Worm (Caenorhabditis elegans) whole organism, mixed stage, embryonic: ENCODE measurements around the gene spe-6.

Experiments used
- M03D4.4 ChIP-seq: sonication (generic microtip); optimal IDR thresholded peaks from 2 replicates; lab custom pipeline; 2017; ENCODE audit warnings: mild to moderate bottlenecking, missing genetic modification characterization, missing compliant biosample characterization
- bed-3 ChIP-seq: fragments of 200-800 bp; sonication (Bioruptor generic); optimal IDR thresholded peaks from 3 replicates; lab custom pipeline; 2018; ENCODE audit warnings: mild to moderate bottlenecking, missing genetic modification characterization, moderate library complexity, missing compliant biosample characterization
- blmp-1 ChIP-seq: fragments of 150-350 bp; optimal IDR thresholded peaks from 2 replicates; lab custom pipeline; 2014; ENCODE audit warnings: missing biosample characterization, missing genetic modification characterization
- ceh-43 ChIP-seq: fragments of 200-800 bp; sonication (Bioruptor generic); optimal IDR thresholded peaks from 2 replicates; lab custom pipeline; 2018; ENCODE audit warnings: mild to moderate bottlenecking, missing genetic modification characterization, moderate library complexity, missing compliant biosample characterization
- ces-1 ChIP-seq: fragments of 150-350 bp; optimal IDR thresholded peaks from 2 replicates; lab custom pipeline; 2014; ENCODE audit warnings: missing biosample characterization, missing genetic modification reagents, missing genetic modification characterization
- cnd-1 ChIP-seq: fragments of 200-800 bp; sonication (Bioruptor generic); optimal IDR thresholded peaks from 2 replicates; lab custom pipeline; 2018; ENCODE audit warnings: mild to moderate bottlenecking, missing genetic modification characterization, missing compliant biosample characterization
- drap-1 ChIP-seq: fragments of 200-800 bp; sonication (Bioruptor generic); optimal IDR thresholded peaks from 3 replicates; lab custom pipeline; 2018; ENCODE audit warnings: mild to moderate bottlenecking, missing genetic modification characterization, missing compliant biosample characterization
- elt-1 ChIP-seq: sonication (generic microtip); optimal IDR thresholded peaks from 2 replicates; lab custom pipeline; 2017; ENCODE audit warnings: missing genetic modification characterization, mild to moderate bottlenecking, missing compliant biosample characterization, antibody characterized with exemption, moderate library complexity, borderline replicate concordance; ENCODE audit not compliant: insufficient read depth
- ham-2 ChIP-seq: fragments of 200-800 bp; sonication (Bioruptor generic); optimal IDR thresholded peaks from 2 replicates; lab custom pipeline; 2018; ENCODE audit warnings: mild to moderate bottlenecking, missing genetic modification characterization, missing compliant biosample characterization
- hlh-1 ChIP-seq: fragments of 150-350 bp; optimal IDR thresholded peaks from 2 replicates; lab custom pipeline; 2014; ENCODE audit warnings: missing biosample characterization, missing genetic modification reagents, missing genetic modification characterization
- lin-13 ChIP-seq: fragments of 150-350 bp; optimal IDR thresholded peaks from 2 replicates; lab custom pipeline; 2014; ENCODE audit warnings: missing biosample characterization, missing genetic modification characterization
- lin-32 ChIP-seq: fragments of 200-800 bp; sonication (Bioruptor generic); optimal IDR thresholded peaks from 2 replicates; lab custom pipeline; 2018; ENCODE audit warnings: mild to moderate bottlenecking, missing genetic modification characterization, missing compliant biosample characterization
- mab-5 ChIP-seq: fragments of 150-350 bp; optimal IDR thresholded peaks from 2 replicates; lab custom pipeline; 2014; ENCODE audit warnings: missing biosample characterization, missing genetic modification characterization
- mep-1 ChIP-seq: fragments of 150-350 bp; optimal IDR thresholded peaks from 2 replicates; lab custom pipeline; 2017; ENCODE audit warnings: missing biosample characterization, missing genetic modification reagents, missing genetic modification characterization, inconsistent platforms
- nhr-12 ChIP-seq: fragments of 150-350 bp; optimal IDR thresholded peaks from 2 replicates; lab custom pipeline; 2014; ENCODE audit warnings: missing biosample characterization, missing genetic modification characterization
- nhr-2 ChIP-seq: fragments of 150-350 bp; optimal IDR thresholded peaks from 2 replicates; lab custom pipeline; 2014; ENCODE audit warnings: missing biosample characterization, missing genetic modification characterization
- nhr-237 ChIP-seq: fragments of 150-350 bp; optimal IDR thresholded peaks from 2 replicates; lab custom pipeline; 2014; ENCODE audit warnings: missing biosample characterization, missing genetic modification characterization
- nhr-28 ChIP-seq: fragments of 150-350 bp; optimal IDR thresholded peaks from 2 replicates; lab custom pipeline; 2014; ENCODE audit warnings: missing biosample characterization, missing genetic modification characterization
- sem-2 ChIP-seq: fragments of 200-800 bp; sonication (Bioruptor generic); optimal IDR thresholded peaks from 2 replicates; lab custom pipeline; 2018; ENCODE audit warnings: mild to moderate bottlenecking, missing genetic modification characterization, missing compliant biosample characterization
- snpc-4 ChIP-seq: fragments of 150-350 bp; optimal IDR thresholded peaks from 2 replicates; lab custom pipeline; 2014; ENCODE audit warnings: missing biosample characterization, missing genetic modification characterization
- sptf-1 ChIP-seq: sonication (generic microtip); optimal IDR thresholded peaks from 2 replicates; lab custom pipeline; 2017; ENCODE audit warnings: mild to moderate bottlenecking, missing genetic modification characterization, moderate library complexity, missing compliant biosample characterization
- unc-120 ChIP-seq: sonication (generic microtip); optimal IDR thresholded peaks from 2 replicates; lab custom pipeline; 2017; ENCODE audit warnings: missing genetic modification characterization, missing compliant biosample characterization; ENCODE audit not compliant: poor library complexity, severe bottlenecking
- unc-39 ChIP-seq: fragments of 150-350 bp; optimal IDR thresholded peaks from 2 replicates; lab custom pipeline; 2014; ENCODE audit warnings: missing biosample characterization, missing genetic modification characterization
- unc-62 ChIP-seq: fragments of 150-350 bp; optimal IDR thresholded peaks from 2 replicates; lab custom pipeline; 2014; ENCODE audit warnings: missing biosample characterization, missing genetic modification reagents, missing genetic modification characterization
- zip-8 ChIP-seq: fragments of 150-350 bp; optimal IDR thresholded peaks from 2 replicates; lab custom pipeline; 2014; ENCODE audit warnings: missing biosample characterization, missing genetic modification characterization
- ztf-11 ChIP-seq: fragments of 150-350 bp; optimal IDR thresholded peaks from 2 replicates; lab custom pipeline; 2014; ENCODE audit warnings: missing biosample characterization, missing genetic modification characterization

spe-6 gene

DNA sequence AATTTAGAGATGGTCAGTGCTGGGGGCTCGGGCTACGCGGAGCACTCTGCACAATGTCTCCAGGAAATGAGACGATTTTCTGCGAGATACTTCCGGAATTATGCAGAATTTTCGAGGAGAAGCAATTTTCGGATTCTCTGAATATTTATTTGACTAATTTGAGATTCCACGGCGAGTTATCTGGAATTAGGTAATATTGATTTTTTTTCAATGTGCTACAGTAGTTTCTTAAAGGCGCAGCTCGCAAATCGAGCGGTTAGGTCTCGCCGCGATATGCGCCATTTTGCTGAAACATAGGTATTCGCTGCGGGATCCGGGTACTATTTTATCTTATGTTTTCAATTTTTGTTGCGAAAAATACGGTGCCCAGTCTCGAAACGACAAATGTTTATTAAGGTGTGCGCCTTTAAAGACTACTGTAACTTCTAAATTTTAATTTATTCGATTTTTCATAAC lies 29.4 kb downstream of the spe-6 start, which contains the start of gene nrps-1:
nrps-1 (plus strand) TSS at position 51 of the 456 bp plus-strand sequence.
- TF ChIP-seq nhr-28 (tag; lab: Kevin White, UChicago) (no peak), lin-13 (tag; lab: Kevin White, UChicago) (no peak), bed-3 (GFP tag; lab: Kevin White, UChicago) (no peak), drap-1 (GFP tag; lab: Kevin White, UChicago) (no peak), unc-39 (tag; lab: Kevin White, UChicago) (no peak), mab-5 (tag; lab: Kevin White, UChicago) (no peak), snpc-4 (no peak), zip-8 (tag; lab: Kevin White, UChicago) (no peak), ceh-43 (no peak), M03D4.4 (tag; lab: Kevin White, UChicago) (no peak), unc-120 (tag; lab: Kevin White, UChicago) (no peak), ham-2 (GFP tag; lab: Kevin White, UChicago) (no peak), unc-62 (GFP tag; lab: Kevin White, UChicago) (no peak), nhr-12 (tag; lab: Kevin White, UChicago) (no peak), blmp-1 (tag; lab: Kevin White, UChicago) (no peak), nhr-237 (no peak)

DNA sequence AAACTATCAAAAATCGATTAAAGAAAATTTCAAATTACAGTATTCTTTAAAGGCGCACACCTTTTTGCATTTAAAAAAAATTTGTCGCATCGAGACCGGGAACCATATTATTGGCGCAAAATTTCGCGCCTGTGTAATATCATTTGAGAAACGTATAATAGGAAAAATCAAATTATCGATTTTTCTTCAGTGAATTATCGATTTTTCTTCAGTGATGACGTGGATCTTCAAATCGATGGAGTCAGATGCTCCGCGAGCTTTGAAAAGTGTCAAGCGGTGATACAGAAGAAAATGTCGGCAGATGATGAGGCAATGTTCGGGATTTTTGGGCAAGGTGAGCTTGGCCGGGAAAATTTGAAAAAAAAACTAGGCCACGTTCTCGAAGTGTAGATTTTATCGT lies 30.2 kb downstream of the spe-6 start:
- no peak for TF ChIP-seq ztf-11 (tag; lab: Kevin White, UChicago)
- no peak for TF ChIP-seq ceh-43
- TF ChIP-seq M03D4.4 (tag; lab: Kevin White, UChicago), result no peak
- no peak for TF ChIP-seq nhr-12 (tag; lab: Kevin White, UChicago)
- TF ChIP-seq unc-62 (GFP tag; lab: Kevin White, UChicago), result no peak
- TF ChIP-seq lin-32 (GFP tag; lab: Kevin White, UChicago), result no peak

DNA sequence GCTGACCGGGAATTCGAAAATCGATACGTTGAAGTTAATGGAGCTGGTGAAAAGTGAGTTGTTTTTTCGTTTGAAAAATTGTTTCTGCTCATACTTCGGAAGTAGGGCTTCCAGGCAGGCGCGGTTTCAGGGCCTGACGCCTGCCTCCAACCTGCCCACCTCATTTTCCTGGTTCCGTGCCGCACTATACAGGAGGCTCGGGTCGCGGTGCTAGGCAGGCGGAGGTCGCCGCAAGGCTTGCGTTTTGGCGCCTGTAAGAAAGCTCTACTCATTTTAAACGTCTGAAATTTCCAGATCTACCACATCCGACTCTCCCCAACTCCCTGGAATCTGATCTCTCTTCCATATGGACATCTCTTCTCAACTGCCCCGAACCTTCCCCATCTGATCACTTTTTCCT lies 39.7 kb downstream of the spe-6 start:
- TF ChIP-seq nhr-12 (tag; lab: Kevin White, UChicago) (no peak), sem-2 (GFP tag; lab: Kevin White, UChicago) (no peak), nhr-237 (no peak)

DNA sequence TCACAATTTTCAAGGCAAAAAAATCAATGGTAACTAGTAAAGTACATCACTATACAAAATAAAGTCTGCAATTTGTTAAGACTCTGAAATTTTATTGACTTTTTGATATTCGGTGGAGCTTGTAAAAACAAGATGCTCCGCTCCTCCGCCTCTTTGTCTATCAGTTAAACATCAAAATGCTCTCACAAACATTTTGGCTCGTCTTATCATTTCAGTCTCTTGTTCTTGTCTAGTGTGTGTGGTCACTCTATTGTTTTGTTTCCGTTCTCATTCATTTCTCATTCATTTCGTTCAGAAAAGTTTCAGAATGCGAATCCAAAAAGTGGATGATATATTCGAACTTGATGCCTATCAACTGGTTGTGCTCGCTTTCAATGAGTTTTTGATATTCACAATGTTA lies 42.8 kb downstream of the spe-6 start, which contains the start of gene Y66D12A.13:
Y66D12A.13 (plus strand) TSS at position 301 of the 400 bp plus-strand sequence.
- no peak for TF ChIP-seq hlh-1
- TF ChIP-seq lin-13 (tag; lab: Kevin White, UChicago), result no peak
- no peak for TF ChIP-seq drap-1 (GFP tag; lab: Kevin White, UChicago)
- TF ChIP-seq nhr-12 (tag; lab: Kevin White, UChicago), result no peak
- no peak for TF ChIP-seq cnd-1 (tag; lab: Kevin White, UChicago)
- TF ChIP-seq zip-8 (tag; lab: Kevin White, UChicago), result no peak
- TF ChIP-seq sem-2 (GFP tag; lab: Kevin White, UChicago), result no peak
- TF ChIP-seq mep-1 (tag; lab: Kevin White, UChicago), result no peak
- no peak for TF ChIP-seq bed-3 (GFP tag; lab: Kevin White, UChicago)
- TF ChIP-seq ztf-11 (tag; lab: Kevin White, UChicago), result no peak

DNA sequence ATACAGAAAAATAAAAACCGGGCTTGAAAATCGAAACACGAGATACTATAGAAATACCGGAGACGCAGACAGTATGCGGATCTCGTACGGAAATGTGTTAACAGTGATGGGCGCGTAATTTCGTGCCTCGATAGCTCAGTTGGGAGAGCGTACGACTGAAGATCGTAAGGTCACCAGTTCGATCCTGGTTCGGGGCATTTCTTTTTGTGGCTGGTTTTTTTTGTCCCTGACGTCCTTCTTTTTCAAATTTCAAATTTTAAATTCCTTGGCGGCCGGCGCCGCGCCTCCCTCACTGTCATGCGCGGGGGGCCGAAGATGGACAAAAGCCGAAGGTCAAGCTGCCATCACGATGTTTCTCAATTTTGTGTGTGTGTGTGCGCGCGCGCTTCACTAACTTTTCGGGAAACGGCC lies 49.4 kb downstream of the spe-6 start:
- no peak for TF ChIP-seq ces-1 (GFP tag; lab: Kevin White, UChicago)
- no peak for TF ChIP-seq hlh-1
- TF ChIP-seq nhr-2 (tag; lab: Kevin White, UChicago), result no peak

DNA sequence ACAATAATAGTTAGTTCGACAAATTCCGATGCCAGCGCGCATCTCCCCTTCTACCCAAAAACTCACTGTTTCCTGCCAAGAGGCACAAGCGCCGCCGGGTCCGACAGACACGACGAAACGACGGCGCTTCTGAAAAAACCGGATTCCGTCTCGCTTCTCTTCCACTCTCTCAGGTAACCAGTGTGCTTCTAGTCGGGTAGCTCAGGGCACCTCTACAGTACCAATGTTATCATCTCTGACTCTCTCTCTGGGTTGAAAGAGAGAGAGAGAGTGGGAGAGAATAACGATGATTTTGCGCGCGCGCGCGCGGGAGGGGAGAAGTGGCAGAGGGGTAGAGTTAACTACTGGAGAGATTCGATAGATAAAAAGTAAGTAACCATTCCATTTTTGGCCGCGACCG lies 51.6 kb downstream of the spe-6 start:
- TF ChIP-seq snpc-4, result no peak

DNA sequence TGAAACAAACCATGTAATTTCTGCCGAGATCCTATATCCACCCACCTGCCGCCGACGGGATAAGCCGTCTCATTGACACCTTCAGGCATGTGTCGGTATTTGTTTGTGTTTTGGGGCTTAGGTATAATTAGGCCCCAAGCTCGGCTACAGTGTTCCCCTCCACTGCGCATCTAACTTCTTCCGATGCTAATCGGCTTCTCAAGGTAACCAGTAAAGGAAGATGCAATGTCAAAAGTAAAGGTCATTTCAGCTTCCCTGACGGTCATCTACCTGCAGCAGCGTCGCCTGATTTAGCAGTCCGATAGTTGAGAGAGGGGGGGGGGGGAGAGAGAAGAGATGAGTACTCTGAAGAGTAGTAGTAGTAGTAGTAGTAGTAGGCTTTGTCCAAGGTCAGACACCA lies 53.0 kb downstream of the spe-6 start:
- TF ChIP-seq nhr-28 (tag; lab: Kevin White, UChicago), result no peak
- no peak for TF ChIP-seq ztf-11 (tag; lab: Kevin White, UChicago)
- TF ChIP-seq snpc-4, result no peak
- peak; percentile 1 for TF ChIP-seq ceh-43
- peak; percentile 87 for TF ChIP-seq ham-2 (GFP tag; lab: Kevin White, UChicago)
- TF ChIP-seq nhr-2 (tag; lab: Kevin White, UChicago), result no peak
- peak; percentile 4 for TF ChIP-seq sptf-1 (tag; lab: Kevin White, UChicago)
- no peak for TF ChIP-seq cnd-1 (tag; lab: Kevin White, UChicago)
- TF ChIP-seq elt-1 (tag; lab: Kevin White, UChicago), result peak; percentile 64
